Fruit fly (Drosophila melanogaster): ENCODE results near the gene eIF5B.

eIF5B gene

dm6 chr3L:3406307-3407061, 54.3 kb downstream of the eIF5B start (continued):
- peak; percentile 20; the same call in 1 of the 2 replicates for TF ChIP-seq CG32532 (GFP tag; IDR thresholded peaks at IDR 0.05)
- TF ChIP-seq dysf (GFP tag; IDR thresholded peaks at IDR 0.05): peak; percentile 23; the same call in 1 of the 3 replicates
- no peak for TF ChIP-seq sens-2 (GFP tag; IDR thresholded peaks at IDR 0.05)
- peak; percentile 1 for TF ChIP-seq CG15269 (tag; optimal IDR thresholded peaks at IDR 0.05)
- TF ChIP-seq Sox102F (GFP tag; optimal IDR thresholded peaks at IDR 0.05): peak; percentile 13
- TF ChIP-seq abd-A (tag; optimal IDR thresholded peaks at IDR 0.05): no peak
- peak; percentile 23; the same call in 1 of the 2 replicates for TF ChIP-seq NFAT (GFP tag; IDR thresholded peaks at IDR 0.05)
- peak; percentile 2 for TF ChIP-seq CG12769 (tag; optimal IDR thresholded peaks at IDR 0.05)
- TF ChIP-seq CG11504 (tag; optimal IDR thresholded peaks at IDR 0.05): peak; percentile 3
- TF ChIP-seq unpg (GFP tag; optimal IDR thresholded peaks at IDR 0.05): peak; percentile 11
- TF ChIP-seq Ravus (GFP tag; IDR thresholded peaks at IDR 0.05): no peak
- 0 out of 4 replicates have a peak, but pooled peaks have one; percentile 13 for TF ChIP-seq chinmo (GFP tag; IDR thresholded peaks at IDR 0.05; ENCODE audit: partially characterized antibody)
- no peak for TF ChIP-seq CG12744 (GFP tag; optimal IDR thresholded peaks at IDR 0.05)
- peak; percentile 2 for TF ChIP-seq lilli (GFP tag; optimal IDR thresholded peaks at IDR 0.05)
- no peak for TF ChIP-seq CG10267 (tag; optimal IDR thresholded peaks at IDR 0.05)
- no peak for TF ChIP-seq CG13624 (GFP tag; optimal IDR thresholded peaks at IDR 0.05)
- TF ChIP-seq hkb (optimal IDR thresholded peaks at IDR 0.05): no peak
- peak; percentile 50; the same call in 1 of the 2 replicates for TF ChIP-seq hkb (GFP tag; IDR thresholded peaks at IDR 0.05)
- TF ChIP-seq CG14014 (GFP tag; IDR thresholded peaks at IDR 0.05): peak; percentile 38; the same call in 1 of the 2 replicates
- TF ChIP-seq ranshi (GFP tag; IDR thresholded peaks at IDR 0.05): 0 out of 2 replicates have a peak, but pooled peaks have one; percentile 12
- TF ChIP-seq sens (GFP tag): peak; percentile 58
- peak; percentile 37; the same call in 1 of the 2 replicates for TF ChIP-seq CG9932 (GFP tag; IDR thresholded peaks at IDR 0.05)
- TF ChIP-seq gem (tag; optimal IDR thresholded peaks at IDR 0.05): peak; percentile 34
- TF ChIP-seq danr (GFP tag; IDR thresholded peaks at IDR 0.05): no peak
- peak; percentile 26; the same call in 1 of the 2 replicates for TF ChIP-seq CG31224 (GFP tag; IDR thresholded peaks at IDR 0.05)
- TF ChIP-seq Med (GFP tag): peak; percentile 70
- peak; percentile 47; the same call in 1 of the 2 replicates for TF ChIP-seq CG7372 (GFP tag; IDR thresholded peaks at IDR 0.05)
- peak; percentile 26 for TF ChIP-seq lab (GFP tag; optimal IDR thresholded peaks at IDR 0.05)
- TF ChIP-seq CG11695 (GFP tag; IDR thresholded peaks at IDR 0.05): peak; percentile 51; the same call in 1 of the 3 replicates
- peak; percentile 21; the same call in 1 of the 2 replicates for TF ChIP-seq H2.0 (GFP tag; IDR thresholded peaks at IDR 0.05)
- TF ChIP-seq CG17361 (GFP tag; IDR thresholded peaks at IDR 0.05): 0 out of 3 replicates have a peak, but pooled peaks have one; percentile 15
- no peak for TF ChIP-seq YL-1 (GFP tag; optimal IDR thresholded peaks at IDR 0.05)
- TF ChIP-seq stc (GFP tag; IDR thresholded peaks at IDR 0.05): 0 out of 2 replicates have a peak, but pooled peaks have one; percentile 37
- TF ChIP-seq CG2120 (GFP tag; optimal IDR thresholded peaks at IDR 0.05): peak; percentile 44
- TF ChIP-seq crp (GFP tag; optimal IDR thresholded peaks at IDR 0.05): no peak
- peak; percentile 30 for TF ChIP-seq PHDP (tag; optimal IDR thresholded peaks at IDR 0.05)

- TF ChIP-seq psq (GFP tag; optimal IDR thresholded peaks at IDR 0.05) (no peak), croc (GFP tag; conservative IDR thresholded peaks at IDR 0.05) (no peak), CG12104 (GFP tag; optimal IDR thresholded peaks at IDR 0.05) (no peak), sens (GFP tag) (peak; percentile 29), CG16863 (GFP tag; optimal IDR thresholded peaks at IDR 0.05) (no peak), CG10565 (GFP tag; optimal IDR thresholded peaks at IDR 0.05) (no peak), pho (GFP tag; optimal IDR thresholded peaks at IDR 0.05) (no peak)
Measured at dm6 chr3L:3405592-3405991, 55.2 kb downstream of the eIF5B start.
